Fruit fly (Drosophila melanogaster): ENCODE data around the gene Cpr64Aa.

Cpr64Aa gene

DNA sequence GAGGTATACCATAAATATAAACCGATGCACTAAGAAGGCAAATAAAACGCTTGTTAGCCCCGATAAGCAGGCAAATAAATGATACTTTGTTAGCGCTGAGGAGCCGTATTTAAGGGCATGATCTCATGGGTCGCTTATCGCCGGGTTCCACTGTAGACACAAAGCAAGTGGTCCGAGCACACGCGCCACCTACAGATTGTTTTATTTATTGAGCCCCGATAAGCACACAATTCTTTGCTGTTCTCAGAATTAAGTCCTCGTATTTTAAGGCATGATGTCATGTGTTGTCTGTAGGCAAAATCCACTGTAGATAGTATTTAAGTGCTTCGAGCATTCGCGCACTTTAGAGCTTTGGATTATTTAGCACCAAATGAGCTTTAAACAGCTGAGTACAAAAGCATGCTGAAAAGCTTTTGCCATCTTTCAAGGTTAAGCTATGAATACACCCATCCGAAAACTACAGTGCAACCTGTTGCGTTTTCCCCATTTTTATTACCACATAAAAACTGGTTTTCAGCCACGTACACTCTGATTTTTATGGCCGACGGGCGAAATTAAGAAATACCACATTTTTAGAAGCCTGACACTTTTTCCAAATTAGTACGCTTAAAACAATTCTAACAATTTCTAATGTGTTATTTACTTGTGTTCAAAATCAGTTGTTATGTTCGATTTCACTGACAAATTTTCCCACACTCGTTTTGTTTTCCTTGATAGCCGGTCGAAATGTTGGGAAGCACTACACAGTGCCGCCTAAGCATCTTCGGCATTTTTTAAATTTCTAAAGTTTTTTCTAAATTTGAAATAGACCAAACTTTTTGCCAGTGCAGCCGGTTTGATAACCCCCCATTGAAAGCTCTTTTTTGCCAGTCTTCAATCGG lies 30.7 kb upstream of the Cpr64Aa start, which contains the start of gene Sqor (continued):
- TF ChIP-seq twi (tag; optimal IDR thresholded peaks at IDR 0.05) (peak; percentile 33), CG8924 (tag; optimal IDR thresholded peaks at IDR 0.05) (peak; percentile 90), seq (GFP tag; IDR thresholded peaks at IDR 0.05) (peak; percentile 85), CG17568 (GFP tag; optimal IDR thresholded peaks at IDR 0.05) (peak; percentile 16), ci (GFP tag; IDR thresholded peaks at IDR 0.05) (peak; percentile 80), D19A (tag; optimal IDR thresholded peaks at IDR 0.05) (peak; percentile 64), CG7963 (GFP tag; IDR thresholded peaks at IDR 0.05; ENCODE audit: partially characterized antibody) (no peak), CG30431 (GFP tag; optimal IDR thresholded peaks at IDR 0.05) (peak; percentile 77), CG1792 (GFP tag; optimal IDR thresholded peaks at IDR 0.05) (peak; percentile 85), dm (GFP tag; optimal IDR thresholded peaks at IDR 0.05) (peak; percentile 74), Tbp (GFP tag; optimal IDR thresholded peaks at IDR 0.05) (no peak), GATAe (GFP tag; conservative IDR thresholded peaks at IDR 0.05) (peak; percentile 66), cad (GFP tag; optimal IDR thresholded peaks at IDR 0.05) (no peak), Sox100B (GFP tag; optimal IDR thresholded peaks at IDR 0.05) (no peak), trh (GFP tag; optimal IDR thresholded peaks at IDR 0.05) (peak; percentile 79), gfzf (GFP tag; optimal IDR thresholded peaks at IDR 0.05) (peak; percentile 31), CG3163 (GFP tag; optimal IDR thresholded peaks at IDR 0.05) (peak; percentile 70), CG34422 (GFP tag; IDR thresholded peaks at IDR 0.05) (peak; percentile 76; the same call in 2 of the 3 replicates), dmrt11E (tag; optimal IDR thresholded peaks at IDR 0.05) (no peak), Oaz (GFP tag; IDR thresholded peaks at IDR 0.05) (peak; percentile 72), Asciz (GFP tag; optimal IDR thresholded peaks at IDR 0.05) (peak; percentile 82), dpn (GFP tag; optimal IDR thresholded peaks at IDR 0.05) (peak; percentile 78 to 90), fd96Cb (tag; optimal IDR thresholded peaks at IDR 0.05) (peak; percentile 73), zfh1 (GFP tag; IDR thresholded peaks at IDR 0.05) (peak; percentile 66; the same call in 2 of the 3 replicates), HHEX (GFP tag; optimal IDR thresholded peaks at IDR 0.05) (peak; percentile 82), CG3838 (GFP tag; optimal IDR thresholded peaks at IDR 0.05) (peak; percentile 52), Hmx (GFP tag; optimal IDR thresholded peaks at IDR 0.05) (peak; percentile 77), Atf6 (GFP tag; IDR thresholded peaks at IDR 0.05) (peak; percentile 82), ewg (GFP tag; optimal IDR thresholded peaks at IDR 0.05) (peak; percentile 55), p53 (GFP tag; optimal IDR thresholded peaks at IDR 0.05) (peak; percentile 79), CG1529 (GFP tag; optimal IDR thresholded peaks at IDR 0.05) (peak; percentile 69), en (GFP tag; optimal IDR thresholded peaks at IDR 0.05) (peak; percentile 75), Awh (GFP tag; IDR thresholded peaks at IDR 0.05) (peak; percentile 64; the same call in 1 of the 2 replicates), Jarid2 (GFP tag; optimal IDR thresholded peaks at IDR 0.05) (peak; percentile 54), Hmr (GFP tag; optimal IDR thresholded peaks at IDR 0.05) (peak; percentile 89), emc (GFP tag; optimal IDR thresholded peaks at IDR 0.05) (peak; percentile 71), CG10462 (GFP tag; optimal IDR thresholded peaks at IDR 0.05) (peak; percentile 78), CG16813 (GFP tag; IDR thresholded peaks at IDR 0.05; ENCODE audit: partially characterized antibody) (no peak), mld (GFP tag; IDR thresholded peaks at IDR 0.05; ENCODE audit: partially characterized antibody) (no peak), CG13624 (GFP tag; optimal IDR thresholded peaks at IDR 0.05) (peak; percentile 81), CG6689 (GFP tag; IDR thresholded peaks at IDR 0.05) (peak; percentile 75), Lhr (GFP tag; optimal IDR thresholded peaks at IDR 0.05) (peak; percentile 28), odd (GFP tag; optimal IDR thresholded peaks at IDR 0.05) (no peak), wdn (GFP tag; IDR thresholded peaks at IDR 0.05) (peak; percentile 70), CG32767 (GFP tag; IDR thresholded peaks at IDR 0.05) (peak; percentile 76), pros (GFP tag; optimal IDR thresholded peaks at IDR 0.05) (peak; percentile 27), CG17912 (GFP tag; optimal IDR thresholded peaks at IDR 0.05) (peak; percentile 66), Chrac-16 (GFP tag; optimal IDR thresholded peaks at IDR 0.05) (peak; percentile 68), CG43689 (GFP tag; IDR thresholded peaks at IDR 0.05) (no peak; the same call in 1 of the 2 replicates)

Measured in whole organism, embryonic.